Fruit fly (Drosophila melanogaster) whole organism, wandering third instar larva: ENCODE results near the gene CG43336.

Experiments
- Abd-B ChIP-seq: fragments of >200 bp; optimal IDR thresholded peaks from 2 replicates; lab custom pipeline; 2017; ENCODE audit warnings: missing biosample characterization, missing genetic modification characterization
- CG32264 ChIP-seq: fragments of 200-800 bp; sonication (Bioruptor generic); optimal IDR thresholded peaks from 2 replicates; lab custom pipeline; 2016; ENCODE audit warnings: missing biosample characterization, missing genetic modification characterization
- CG9705 ChIP-seq: fragments of 200-800 bp; sonication (Bioruptor generic); optimal IDR thresholded peaks from 2 replicates; lab custom pipeline; 2018; ENCODE audit warnings: missing biosample characterization, mild to moderate bottlenecking, missing genetic modification characterization
- CrebA ChIP-seq: fragments of 200-800 bp; sonication (Bioruptor generic); optimal IDR thresholded peaks from 2 replicates; lab custom pipeline; 2016; ENCODE audit warnings: missing biosample characterization, mild to moderate bottlenecking, missing genetic modification characterization, borderline replicate concordance
- Dfd ChIP-seq: fragments of >200 bp; optimal IDR thresholded peaks from 2 replicates; lab custom pipeline; 2017; ENCODE audit warnings: missing biosample characterization, missing genetic modification characterization
- Dif ChIP-seq: fragments of 200-275, 200-300 bp; sonication (Bioruptor generic); optimal IDR thresholded peaks from 2 replicates; lab custom pipeline; 2018; ENCODE audit warnings: missing biosample characterization, missing genetic modification characterization; ENCODE audit not compliant: partially characterized antibody
- GATAd ChIP-seq: sonication (Bioruptor generic); optimal IDR thresholded peaks from 2 replicates; lab custom pipeline; 2016; ENCODE audit warnings: missing biosample characterization, missing genetic modification characterization
- HLH106 ChIP-seq: fragments of 200-800 bp; optimal IDR thresholded peaks from 3 replicates; lab custom pipeline; 2019; ENCODE audit warnings: missing biosample characterization, mild to moderate bottlenecking, missing genetic modification characterization, moderate library complexity
- Hnf4 ChIP-seq: fragments of 200-800 bp; sonication (Bioruptor generic); optimal IDR thresholded peaks from 2 replicates; lab custom pipeline; 2016; ENCODE audit warnings: missing biosample characterization, mild to moderate bottlenecking, missing genetic modification characterization
- Hr78 ChIP-seq: fragments of >200 bp; optimal IDR thresholded peaks from 2 replicates; lab custom pipeline; 2017; ENCODE audit warnings: missing biosample characterization, missing genetic modification characterization
- Hr83 ChIP-seq: fragments of 200-300 bp; sonication (Bioruptor generic); optimal IDR thresholded peaks from 2 replicates; lab custom pipeline; 2016; ENCODE audit warnings: missing biosample characterization, mild to moderate bottlenecking, missing genetic modification characterization, moderate library complexity; ENCODE audit not compliant: poor library complexity, severe bottlenecking
- Jra ChIP-seq: sonication (Bioruptor generic); optimal IDR thresholded peaks from 2 replicates; lab custom pipeline; 2016; ENCODE audit warnings: missing biosample characterization, missing genetic modification characterization
- Mio ChIP-seq: sonication (Bioruptor generic); optimal IDR thresholded peaks from 2 replicates; lab custom pipeline; 2016; ENCODE audit warnings: missing biosample characterization, missing genetic modification characterization
- Myc ChIP-seq: fragments of >200 bp; optimal IDR thresholded peaks from 2 replicates; lab custom pipeline; 2017
- N ChIP-seq: fragments of >200 bp; optimal IDR thresholded peaks from 2 replicates; lab custom pipeline; 2018; ENCODE audit warnings: missing biosample characterization, missing external identifiers, missing genetic modification characterization
- OdsH ChIP-seq: fragments of 200-800 bp; sonication (Bioruptor generic); optimal IDR thresholded peaks from 2 replicates; lab custom pipeline; 2016; ENCODE audit warnings: missing biosample characterization, mild to moderate bottlenecking, missing genetic modification characterization
- Rel ChIP-seq, 2 experiments: fragments of 200-800 bp; sonication (Bioruptor generic) in 1 of 2; optimal IDR thresholded peaks; 2 replicates in 1 of 2; 3 replicates in 1 of 2; lab custom pipeline; 2016 to 2019; ENCODE audit warnings: mild to moderate bottlenecking in 2 of 2, missing biosample characterization in 2 of 2, missing genetic modification characterization in 2 of 2, moderate library complexity in 1 of 2
- Sp1 ChIP-seq: fragments of 200-800 bp; sonication (Bioruptor generic); optimal IDR thresholded peaks from 3 replicates; lab custom pipeline; 2019; ENCODE audit warnings: missing biosample characterization, mild to moderate bottlenecking, missing genetic modification characterization, moderate library complexity
- Vsx2 ChIP-seq: fragments of 200-300, 225-300 bp; sonication (Bioruptor generic); optimal IDR thresholded peaks from 2 replicates; lab custom pipeline; 2018; ENCODE audit warnings: missing biosample characterization, missing genetic modification characterization; ENCODE audit not compliant: partially characterized antibody
- br ChIP-seq: fragments of 200-800 bp; sonication (Bioruptor generic); optimal IDR thresholded peaks from 2 replicates; lab custom pipeline; 2016; ENCODE audit warnings: missing biosample characterization, missing genetic modification characterization
- brk ChIP-seq: fragments of 200-800 bp; sonication (Bioruptor generic); optimal IDR thresholded peaks from 2 replicates; lab custom pipeline; 2016; ENCODE audit warnings: missing biosample characterization, mild to moderate bottlenecking, missing genetic modification characterization
- dl ChIP-seq, 2 experiments: fragments of 175-275, 200-275 bp in 1 of 2; fragments of 200-275 bp in 1 of 2; sonication (Bioruptor generic); optimal IDR thresholded peaks; lab custom pipeline; 2018; ENCODE audit warnings: mild to moderate bottlenecking in 2 of 2, missing biosample characterization in 2 of 2, missing genetic modification characterization in 2 of 2, moderate library complexity in 2 of 2; ENCODE audit not compliant: partially characterized antibody in 2 of 2, insufficient read depth in 1 of 2
- dmrt93B ChIP-seq: fragments of 200-800 bp; sonication (Bioruptor generic); optimal IDR thresholded peaks from 2 replicates; lab custom pipeline; 2018; ENCODE audit warnings: missing biosample characterization, mild to moderate bottlenecking, missing genetic modification characterization
- dsf ChIP-seq: sonication (Bioruptor generic); optimal IDR thresholded peaks from 2 replicates; lab custom pipeline; 2016; ENCODE audit warnings: missing biosample characterization, missing genetic modification characterization, borderline replicate concordance
- ey ChIP-seq: fragments of 200-800 bp; sonication (Bioruptor generic); optimal IDR thresholded peaks from 2 replicates; lab custom pipeline; 2016; ENCODE audit warnings: missing biosample characterization, missing genetic modification characterization
- foxo ChIP-seq, 2 experiments: fragments of 200-800 bp; sonication (Bioruptor generic); optimal IDR thresholded peaks; 2 replicates in 1 of 2; 3 replicates in 1 of 2; lab custom pipeline; 2016 to 2017; ENCODE audit warnings: missing biosample characterization in 2 of 2, missing genetic modification characterization in 2 of 2
- fru ChIP-seq: fragments of 200-800 bp; sonication (Bioruptor generic); optimal IDR thresholded peaks from 3 replicates; lab custom pipeline; 2016; ENCODE audit warnings: missing biosample characterization, mild to moderate bottlenecking, missing genetic modification characterization
- h ChIP-seq: fragments of 200-800 bp; sonication (Bioruptor generic); optimal IDR thresholded peaks from 3 replicates; lab custom pipeline; 2016; ENCODE audit warnings: missing biosample characterization, mild to moderate bottlenecking, missing genetic modification characterization
- jim ChIP-seq: fragments of 175-275, 200-325 bp; sonication (Bioruptor generic); optimal IDR thresholded peaks from 2 replicates; lab custom pipeline; 2016; ENCODE audit warnings: missing biosample characterization, mild to moderate bottlenecking, missing genetic modification characterization
- lola ChIP-seq: fragments of >200 bp; optimal IDR thresholded peaks from 2 replicates; lab custom pipeline; 2017; ENCODE audit warnings: missing biosample characterization, missing genetic modification characterization
- pan ChIP-seq: fragments of >200 bp; optimal IDR thresholded peaks from 2 replicates; lab custom pipeline; 2017
- psq ChIP-seq: fragments of 200-800 bp; sonication (Bioruptor generic); optimal IDR thresholded peaks from 3 replicates; lab custom pipeline; 2017; ENCODE audit warnings: missing biosample characterization, mild to moderate bottlenecking, missing genetic modification characterization, moderate library complexity
- rgr ChIP-seq: fragments of 200-800 bp; sonication (Bioruptor generic); optimal IDR thresholded peaks from 3 replicates; lab custom pipeline; 2016; ENCODE audit warnings: missing biosample characterization, mild to moderate bottlenecking, missing genetic modification characterization
- sage ChIP-seq: fragments of 200-800 bp; sonication (Bioruptor generic); optimal IDR thresholded peaks from 2 replicates; lab custom pipeline; 2016; ENCODE audit warnings: missing biosample characterization, mild to moderate bottlenecking, missing genetic modification characterization
- sv ChIP-seq: fragments of 200-800 bp; sonication (Bioruptor generic); optimal IDR thresholded peaks from 3 replicates; lab custom pipeline; 2016; ENCODE audit warnings: missing biosample characterization, missing genetic modification characterization
- tai ChIP-seq: sonication (Bioruptor generic); optimal IDR thresholded peaks from 2 replicates; lab custom pipeline; 2016; ENCODE audit warnings: missing biosample characterization, missing genetic modification characterization
- usp ChIP-seq: fragments of >200 bp; optimal IDR thresholded peaks from 2 replicates; lab custom pipeline; 2017; ENCODE audit warnings: missing biosample characterization, missing genetic modification characterization
- woc ChIP-seq: sonication (Bioruptor generic); optimal IDR thresholded peaks from 2 replicates; lab custom pipeline; 2016; ENCODE audit warnings: missing biosample characterization, mild to moderate bottlenecking, missing genetic modification characterization

CG43336 gene

dm6 chr3R:15641320-15641952 lies 4.5 kb downstream of the CG43336 start:
- TF ChIP-seq N (GFP tag; lab: Kevin White, UChicago), result no peak
- TF ChIP-seq CG32264, result no peak
- no peak for TF ChIP-seq jim (GFP tag; lab: Kevin White, UChicago)
- TF ChIP-seq brk (GFP tag; lab: Kevin White, UChicago), result no peak
- no peak for TF ChIP-seq dsf
- no peak for TF ChIP-seq foxo (GFP tag; optimal IDR thresholded peaks at IDR 0.05; lab: Kevin White, UChicago)
- no peak for TF ChIP-seq Vsx2 (GFP tag; lab: Kevin White, UChicago)
- TF ChIP-seq sv (GFP tag; lab: Kevin White, UChicago), result no peak
- TF ChIP-seq psq, result no peak
- no peak for TF ChIP-seq Hr83
- no peak for TF ChIP-seq CrebA (GFP tag; lab: Kevin White, UChicago)
- TF ChIP-seq Sp1, result no peak
- no peak for TF ChIP-seq Myc (lab: Kevin White, UChicago)
- TF ChIP-seq, all 38 proteins: peak for 0

- TF ChIP-seq Hr78 (GFP tag; lab: Kevin White, UChicago) (no peak), jim (GFP tag; lab: Kevin White, UChicago) (no peak), br (GFP tag; lab: Kevin White, UChicago) (peak; percentile 67), Myc (lab: Kevin White, UChicago) (no peak), dsf (no peak), CG32264 (peak; percentile 51), Mio (GFP tag; lab: Kevin White, UChicago) (no peak), N (GFP tag; lab: Kevin White, UChicago) (no peak), dmrt93B (GFP tag; lab: Kevin White, UChicago) (peak; percentile 76), sv (GFP tag; lab: Kevin White, UChicago) (no peak), CrebA (GFP tag; lab: Kevin White, UChicago) (no peak), woc (GFP tag; lab: Kevin White, UChicago) (peak; percentile 67), psq (peak; percentile 63), HLH106 (tag; lab: Kevin White, UChicago) (peak; percentile 84), usp (GFP tag; lab: Kevin White, UChicago) (no peak), rgr (GFP tag; lab: Kevin White, UChicago) (peak; percentile 68), pan (lab: Kevin White, UChicago) (no peak), Hnf4 (GFP tag; lab: Kevin White, UChicago) (peak; percentile 69), ey (GFP tag; lab: Kevin White, UChicago) (peak; percentile 77), brk (GFP tag; lab: Kevin White, UChicago) (no peak), lola (GFP tag; lab: Kevin White, UChicago) (no peak), Sp1 (peak; percentile 68), Vsx2 (GFP tag; lab: Kevin White, UChicago) (no peak), Dif (no peak), Dfd (GFP tag; lab: Kevin White, UChicago) (no peak), Abd-B (GFP tag; lab: Kevin White, UChicago) (no peak), foxo (GFP tag; optimal IDR thresholded peaks at IDR 0.05; lab: Kevin White, UChicago) (peak; percentile 4 to 68), dl (GFP tag; optimal IDR thresholded peaks at IDR 0.05; lab: Kevin White, UChicago; ENCODE audit: insufficient read depth in 1 of 2, partially characterized antibody in 2 of 2) (no peak), fru (GFP tag; lab: Kevin White, UChicago) (peak; percentile 83), CG9705 (peak; percentile 59), Hr83 (no peak), GATAd (GFP tag; lab: Kevin White, UChicago) (no peak), Jra (GFP tag; lab: Kevin White, UChicago) (no peak), sage (GFP tag; lab: Kevin White, UChicago) (peak; percentile 71), Rel (GFP tag; optimal IDR thresholded peaks at IDR 0.05; lab: Kevin White, UChicago) (peak; percentile 38), Rel (tag; optimal IDR thresholded peaks at IDR 0.05; lab: Kevin White, UChicago) (peak; percentile 7), h (GFP tag; lab: Kevin White, UChicago) (peak; percentile 58), OdsH (GFP tag; lab: Kevin White, UChicago) (peak; percentile 77), tai (peak; percentile 26)
Measured at dm6 chr3R:15642804-15643203, 5.8 kb downstream of the CG43336 start.
